Worm (Caenorhabditis elegans): ENCODE results near the gene gln-1.

DNA sequence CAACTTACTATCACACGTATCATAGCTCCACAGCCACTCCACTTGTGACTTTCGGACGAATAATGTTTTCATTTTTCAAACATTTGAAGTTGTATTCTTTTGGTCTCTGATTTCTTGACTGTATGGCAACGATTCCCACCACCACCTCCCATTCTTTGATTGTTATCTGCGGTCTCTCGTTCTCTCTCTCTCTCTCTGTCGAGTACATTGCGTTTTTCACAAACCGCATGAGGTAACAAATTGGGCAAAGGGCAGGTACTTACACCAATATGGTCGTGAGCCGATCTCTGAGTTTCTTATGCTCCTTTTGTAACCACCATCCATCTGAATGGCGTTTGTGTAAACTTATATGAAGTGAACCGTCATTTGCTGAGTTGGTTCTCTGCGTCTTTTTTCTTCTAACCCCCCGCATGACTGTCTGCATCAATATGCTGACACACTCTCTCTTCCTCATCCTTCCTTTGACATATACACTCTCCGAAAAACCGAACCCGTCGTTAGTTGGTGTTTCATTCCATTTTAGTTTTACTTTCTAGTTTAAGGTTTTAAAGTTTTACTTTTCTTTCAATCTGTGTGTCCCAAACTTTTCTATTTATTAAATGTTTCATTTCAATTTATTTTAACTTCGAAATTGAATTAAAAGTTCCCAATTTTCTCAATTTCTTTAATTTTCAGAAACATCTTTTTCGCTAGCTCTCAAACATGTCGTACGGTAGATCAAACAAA lies at the start of gene gln-1:
- TF ChIP-seq efl-1 (optimal IDR thresholded peaks at IDR 0.05) = no peak
- peak; percentile 5 to 79 for TF ChIP-seq efl-1 (GFP tag; optimal IDR thresholded peaks at IDR 0.05 in 1 of 2)
- no peak for TF ChIP-seq mdl-1 (tag; optimal IDR thresholded peaks at IDR 0.05)
- TF ChIP-seq ama-1 (optimal IDR thresholded peaks at IDR 0.05) = no peak
- TF ChIP-seq lsy-2 (tag; optimal IDR thresholded peaks at IDR 0.05) = peak in 1 of 2 experiments; percentile 30
